Fruit fly (Drosophila melanogaster): ENCODE measurements around the gene CG5746.

CG5746 gene

dm6 chr3R:24301520-24301919 is 47.1 kb downstream of the CG5746 start (continued):
- TF ChIP-seq CG14965 (GFP tag; optimal IDR thresholded peaks at IDR 0.05; ENCODE audit: borderline replicate concordance) (no peak), gem (tag; optimal IDR thresholded peaks at IDR 0.05) (peak; percentile 4), Sox102F (GFP tag; optimal IDR thresholded peaks at IDR 0.05) (no peak), CG10321 (GFP tag; IDR thresholded peaks at IDR 0.05) (no peak), CG11085 (GFP tag; IDR thresholded peaks at IDR 0.05) (no peak), CG10431 (GFP tag; optimal IDR thresholded peaks at IDR 0.05) (peak; percentile 25), Ssrp (tag; optimal IDR thresholded peaks at IDR 0.05) (no peak), bab2 (GFP tag; optimal IDR thresholded peaks at IDR 0.05) (no peak), CG7839 (tag; optimal IDR thresholded peaks at IDR 0.05) (no peak), CG2202 (tag; optimal IDR thresholded peaks at IDR 0.05) (peak; percentile 5), tna (GFP tag; IDR thresholded peaks at IDR 0.05; ENCODE audit: partially characterized antibody) (no peak), fd64A (GFP tag; optimal IDR thresholded peaks at IDR 0.05) (peak; percentile 27)

DNA sequence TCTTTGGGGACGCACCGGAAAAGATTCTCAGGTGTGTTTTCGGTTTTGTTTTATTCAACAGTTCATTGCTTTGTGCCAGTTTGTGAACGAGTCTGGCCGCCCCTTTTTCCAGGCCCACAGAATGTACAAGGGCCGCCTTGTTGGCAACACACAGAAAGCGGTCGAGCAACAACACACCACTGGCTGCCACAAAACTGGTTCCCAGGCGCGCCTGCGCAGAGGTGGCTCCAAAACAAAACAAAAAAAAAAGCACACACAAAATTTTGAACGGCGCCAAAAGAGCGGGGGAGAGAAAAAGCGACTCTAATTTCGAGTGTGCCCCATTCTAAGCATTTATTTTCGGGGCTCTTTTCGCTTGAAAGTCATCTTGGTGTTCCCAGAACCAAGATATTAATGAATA is 49.4 kb downstream of the CG5746 start:
- TF ChIP-seq CG8388 (GFP tag; optimal IDR thresholded peaks at IDR 0.05) (no peak), D19A (tag; optimal IDR thresholded peaks at IDR 0.05) (no peak), klu (GFP tag; IDR thresholded peaks at IDR 0.05) (0 out of 2 replicates have a peak, but pooled peaks have one; percentile 34), vvl (GFP tag; IDR thresholded peaks at IDR 0.05) (peak; percentile 25; the same call in 1 of the 2 replicates), CG15514 (GFP tag; optimal IDR thresholded peaks at IDR 0.05) (no peak), seq (GFP tag; IDR thresholded peaks at IDR 0.05) (no peak), Med (GFP tag) (peak; percentile 39), tx (GFP tag; optimal IDR thresholded peaks at IDR 0.05) (no peak), CG9932 (GFP tag; IDR thresholded peaks at IDR 0.05) (no peak), MESR4 (GFP tag; optimal IDR thresholded peaks at IDR 0.05) (no peak), tin (GFP tag; optimal IDR thresholded peaks at IDR 0.05) (no peak), corto (GFP tag; optimal IDR thresholded peaks at IDR 0.05) (no peak), kni (GFP tag; optimal IDR thresholded peaks at IDR 0.05) (peak; percentile 20), chn (GFP tag; optimal IDR thresholded peaks at IDR 0.05) (no peak), sna (GFP tag; IDR thresholded peaks at IDR 0.05; ENCODE audit: partially characterized antibody) (no peak), nom (GFP tag; optimal IDR thresholded peaks at IDR 0.05) (peak; percentile 6), CG11696 (GFP tag; IDR thresholded peaks at IDR 0.05) (no peak), CG6175 (GFP tag; IDR thresholded peaks at IDR 0.05) (peak; percentile 91), CG14860 (GFP tag; IDR thresholded peaks at IDR 0.05; ENCODE audit: partially characterized antibody) (no peak), sc (optimal IDR thresholded peaks at IDR 0.05) (no peak), sc (GFP tag; optimal IDR thresholded peaks at IDR 0.05) (no peak), chinmo (GFP tag; IDR thresholded peaks at IDR 0.05; ENCODE audit: partially characterized antibody) (peak; percentile 72; the same call in 1 of the 4 replicates), CG2116 (GFP tag; optimal IDR thresholded peaks at IDR 0.05) (no peak), CG18262 (tag; optimal IDR thresholded peaks at IDR 0.05) (no peak), sob (GFP tag; IDR thresholded peaks at IDR 0.05) (no peak), CG6683 (GFP tag; optimal IDR thresholded peaks at IDR 0.05) (no peak), Ets65A (GFP tag) (no peak)

DNA sequence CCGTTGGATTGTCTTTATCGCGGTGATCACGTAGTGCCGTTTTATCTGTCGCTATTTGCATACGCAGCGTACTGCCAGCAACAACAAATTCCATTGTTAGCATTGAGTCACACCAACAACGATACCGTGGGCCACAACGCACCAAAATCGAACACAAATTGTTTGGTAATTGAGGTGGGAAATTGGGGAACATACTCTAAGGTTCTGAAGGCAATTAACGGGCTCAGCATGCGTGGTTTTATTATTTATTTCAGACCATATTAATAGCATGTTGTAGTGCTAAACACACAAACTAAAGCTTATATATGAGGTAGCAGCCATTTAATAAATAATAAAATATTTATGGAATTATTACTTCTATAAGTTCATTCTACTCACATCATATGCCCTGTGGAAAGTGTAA is 50.1 kb downstream of the CG5746 start:
- TF ChIP-seq CG31388 (GFP tag; optimal IDR thresholded peaks at IDR 0.05) (no peak), ewg (GFP tag; optimal IDR thresholded peaks at IDR 0.05) (no peak), tna (GFP tag; IDR thresholded peaks at IDR 0.05; ENCODE audit: partially characterized antibody) (no peak), CG14667 (GFP tag; IDR thresholded peaks at IDR 0.05) (no peak), Six4 (GFP tag; optimal IDR thresholded peaks at IDR 0.05) (no peak), fd3F (GFP tag; optimal IDR thresholded peaks at IDR 0.05) (no peak), gsb (GFP tag; IDR thresholded peaks at IDR 0.05) (no peak), sob (GFP tag; IDR thresholded peaks at IDR 0.05) (no peak), Oaz (GFP tag; IDR thresholded peaks at IDR 0.05) (no peak), fd102C (GFP tag; optimal IDR thresholded peaks at IDR 0.05) (no peak), dmrt99B (tag; optimal IDR thresholded peaks at IDR 0.05) (peak; percentile 24), CG1529 (GFP tag; optimal IDR thresholded peaks at IDR 0.05) (peak; percentile 17), emc (GFP tag; optimal IDR thresholded peaks at IDR 0.05) (no peak), Drgx (GFP tag; IDR thresholded peaks at IDR 0.05) (no peak)
